Fruit fly (Drosophila melanogaster) whole organism, embryonic: ENCODE measurements around the gene CG3909.

Experiments
- CG10209 ChIP-seq: fragments of 200-800 bp; sonication (Bioruptor generic); optimal IDR thresholded peaks from 3 replicates; lab custom pipeline; 2017; ENCODE audit warnings: missing biosample characterization, mild to moderate bottlenecking, missing genetic modification characterization, missing genetic modification reagents
- CG10267 ChIP-seq: fragments of 200-800 bp; sonication (Bioruptor generic); optimal IDR thresholded peaks from 2 replicates; lab custom pipeline; 2018; ENCODE audit warnings: missing biosample characterization, mild to moderate bottlenecking, missing genetic modification characterization, moderate library complexity
- CG10321 ChIP-seq: fragments of 200-800 bp; sonication (Bioruptor generic); IDR thresholded peaks from 2 replicates; pipeline ENCODE4 v1.3.6; 2022; ENCODE audit warnings: missing biosample characterization, missing genetic modification characterization
- CG12155 ChIP-seq: fragments of 200-800 bp; sonication (Bioruptor generic); optimal IDR thresholded peaks from 3 replicates; lab custom pipeline; 2016; ENCODE audit warnings: missing biosample characterization, missing genetic modification characterization
- CG12659 ChIP-seq: fragments of 200-800 bp; sonication (Bioruptor generic); optimal IDR thresholded peaks from 3 replicates; lab custom pipeline; 2017; ENCODE audit warnings: mild to moderate bottlenecking, missing biosample characterization, missing genetic modification reagents, missing genetic modification characterization
- CG13123 ChIP-seq: fragments of 200-800 bp; sonication (Bioruptor generic); optimal IDR thresholded peaks from 2 replicates; lab custom pipeline; 2016; ENCODE audit warnings: missing biosample characterization, missing genetic modification characterization
- CG14860 ChIP-seq: fragments of 200-800 bp; sonication (Bioruptor generic); IDR thresholded peaks from 3 replicates; pipeline ENCODE4 v1.3.6; 2022; ENCODE audit warnings: missing biosample characterization, missing genetic modification characterization; ENCODE audit not compliant: partially characterized antibody
- CG15479 ChIP-seq: fragments of 200-800 bp; sonication (Bioruptor generic); optimal IDR thresholded peaks from 3 replicates; lab custom pipeline; 2019; ENCODE audit warnings: missing biosample characterization, mild to moderate bottlenecking, missing genetic modification characterization, moderate library complexity
- CG15696 ChIP-seq: fragments of 200-800 bp; sonication (Bioruptor generic); optimal IDR thresholded peaks from 2 replicates; lab custom pipeline; 2019; ENCODE audit warnings: missing biosample characterization, mild to moderate bottlenecking, missing genetic modification characterization, moderate library complexity
- CG17359 ChIP-seq: fragments of 200-800 bp; sonication (Bioruptor generic); optimal IDR thresholded peaks from 3 replicates; lab custom pipeline; 2018; ENCODE audit warnings: missing biosample characterization, mild to moderate bottlenecking, missing genetic modification characterization, moderate library complexity
- CG18262 ChIP-seq: fragments of 200-800 bp; optimal IDR thresholded peaks from 3 replicates; lab custom pipeline; 2019; ENCODE audit warnings: missing biosample characterization, mild to moderate bottlenecking, missing genetic modification characterization, moderate library complexity
- CG32767 ChIP-seq: fragments of 200-800 bp; sonication (Bioruptor generic); IDR thresholded peaks from 2 replicates; pipeline ENCODE4 v1.3.6; 2022; ENCODE audit warnings: missing biosample characterization, missing genetic modification characterization
- CG3407 ChIP-seq: fragments of 200-800 bp; sonication (Bioruptor generic); optimal IDR thresholded peaks from 2 replicates; lab custom pipeline; 2018; ENCODE audit warnings: missing biosample characterization, mild to moderate bottlenecking, missing genetic modification characterization
- CG43689 ChIP-seq: fragments of 200-800 bp; sonication (Bioruptor generic); IDR thresholded peaks from 2 replicates; pipeline ENCODE4 v1.3.6; 2022; ENCODE audit warnings: missing biosample characterization, missing genetic modification characterization
- CG7987 ChIP-seq: fragments of 200-800 bp; sonication (Bioruptor generic); optimal IDR thresholded peaks from 2 replicates; lab custom pipeline; 2018; ENCODE audit warnings: missing biosample characterization, mild to moderate bottlenecking, missing genetic modification characterization, moderate library complexity
- CG8281 ChIP-seq: fragments of 200-800 bp; sonication (Bioruptor generic); optimal IDR thresholded peaks from 2 replicates; lab custom pipeline; 2018; ENCODE audit warnings: missing biosample characterization, mild to moderate bottlenecking, missing genetic modification characterization, moderate library complexity
- CG9215 ChIP-seq: fragments of 200-800 bp; sonication (Bioruptor generic); IDR thresholded peaks from 2 replicates; pipeline ENCODE4 v1.3.6; 2022; ENCODE audit warnings: missing biosample characterization, missing genetic modification characterization
- CG9727 ChIP-seq: fragments of 200-800 bp; sonication (Bioruptor generic); optimal IDR thresholded peaks from 3 replicates; lab custom pipeline; 2017; ENCODE audit warnings: missing biosample characterization, mild to moderate bottlenecking, missing genetic modification characterization
- CG9932 ChIP-seq: fragments of 200-800 bp; sonication (Bioruptor generic); IDR thresholded peaks from 2 replicates; pipeline ENCODE4 v1.3.6; 2022; ENCODE audit warnings: missing biosample characterization, missing genetic modification characterization
- CoRest ChIP-seq: fragments of 200-800 bp; sonication (Bioruptor generic); optimal IDR thresholded peaks from 3 replicates; lab custom pipeline; 2018; ENCODE audit warnings: missing biosample characterization, mild to moderate bottlenecking, missing genetic modification characterization, moderate library complexity
- Dek ChIP-seq: fragments of 200-800 bp; sonication (Bioruptor generic); optimal IDR thresholded peaks from 3 replicates; lab custom pipeline; 2019; ENCODE audit warnings: missing biosample characterization, mild to moderate bottlenecking, missing genetic modification characterization, moderate library complexity
- Doc3 ChIP-seq: fragments of 200-800 bp; sonication (Bioruptor generic); IDR thresholded peaks from 3 replicates; pipeline ENCODE4 v1.3.6; 2022; ENCODE audit warnings: missing biosample characterization, missing genetic modification characterization; ENCODE audit not compliant: partially characterized antibody
- Elba2 ChIP-seq: fragments of 200-800 bp; sonication (Bioruptor generic); optimal IDR thresholded peaks from 3 replicates; lab custom pipeline; 2016; ENCODE audit warnings: missing biosample characterization, missing genetic modification characterization
- Fer2 ChIP-seq: fragments of 200-800 bp; sonication (Bioruptor generic); optimal IDR thresholded peaks from 2 replicates; lab custom pipeline; 2018; ENCODE audit warnings: missing biosample characterization, mild to moderate bottlenecking, missing genetic modification characterization, moderate library complexity
- Oli ChIP-seq: fragments of 200-800 bp; sonication (Bioruptor generic); optimal IDR thresholded peaks from 2 replicates; lab custom pipeline; 2018; ENCODE audit warnings: missing biosample characterization, mild to moderate bottlenecking, missing genetic modification characterization, moderate library complexity
- ap ChIP-seq: fragments of 200-800 bp; sonication (Bioruptor generic); IDR thresholded peaks from 2 replicates; pipeline ENCODE4 v1.3.6; 2022; ENCODE audit warnings: missing biosample characterization, missing genetic modification characterization
- az2 ChIP-seq: fragments of 200-800 bp; sonication (Bioruptor generic); optimal IDR thresholded peaks from 3 replicates; lab custom pipeline; 2016; ENCODE audit warnings: missing biosample characterization, missing genetic modification characterization
- bowl ChIP-seq: fragments of 200-800 bp; sonication (Bioruptor generic); IDR thresholded peaks from 2 replicates; pipeline ENCODE4 v1.3.6; 2022; ENCODE audit warnings: missing biosample characterization, missing genetic modification characterization
- chinmo ChIP-seq: fragments of 200-800 bp; sonication (Bioruptor generic); IDR thresholded peaks from 4 replicates; pipeline ENCODE4 v1.3.6; 2022; ENCODE audit warnings: missing biosample characterization, missing genetic modification characterization; ENCODE audit not compliant: partially characterized antibody
- ci ChIP-seq: fragments of 200-800 bp; sonication (Bioruptor generic); IDR thresholded peaks from 3 replicates; pipeline ENCODE4 v1.3.6; 2022; ENCODE audit warnings: missing biosample characterization, missing genetic modification characterization
- corto ChIP-seq: fragments of 200-800 bp; sonication (Bioruptor generic); optimal IDR thresholded peaks from 2 replicates; lab custom pipeline; 2016; ENCODE audit warnings: missing biosample characterization, mild to moderate bottlenecking, missing genetic modification characterization, moderate library complexity
- dmrt99B ChIP-seq: fragments of 200-800 bp; sonication (Bioruptor generic); optimal IDR thresholded peaks from 2 replicates; lab custom pipeline; 2018; ENCODE audit warnings: missing biosample characterization, mild to moderate bottlenecking, missing genetic modification characterization, moderate library complexity
- dysf ChIP-seq: fragments of 200-800 bp; sonication (Bioruptor generic); IDR thresholded peaks from 3 replicates; pipeline ENCODE4 v1.3.6; 2022; ENCODE audit warnings: missing biosample characterization, missing genetic modification characterization
- fd3F ChIP-seq: fragments of 200-800 bp; sonication (Bioruptor generic); optimal IDR thresholded peaks from 2 replicates; lab custom pipeline; 2018; ENCODE audit warnings: missing biosample characterization, mild to moderate bottlenecking, missing genetic modification characterization, moderate library complexity
- gce ChIP-seq: fragments of 200-800 bp; sonication (Bioruptor generic); IDR thresholded peaks from 3 replicates; pipeline ENCODE4 v1.3.6; 2022; ENCODE audit warnings: missing biosample characterization, missing genetic modification characterization
- gsb ChIP-seq: fragments of 200-800 bp; sonication (Bioruptor generic); IDR thresholded peaks from 2 replicates; pipeline ENCODE4 v1.3.6; 2022; ENCODE audit warnings: missing biosample characterization, missing genetic modification characterization
- gt ChIP-seq: fragments of 200-800 bp; sonication (Bioruptor generic); IDR thresholded peaks from 2 replicates; pipeline ENCODE4 v1.3.6; 2022; ENCODE audit warnings: missing biosample characterization, missing genetic modification characterization
- ind ChIP-seq: fragments of 200-800 bp; sonication (Bioruptor generic); optimal IDR thresholded peaks from 3 replicates; lab custom pipeline; 2016; ENCODE audit warnings: missing biosample characterization, missing genetic modification characterization
- jing ChIP-seq: fragments of 200-800 bp; sonication (Bioruptor generic); optimal IDR thresholded peaks from 2 replicates; lab custom pipeline; 2018; ENCODE audit warnings: missing biosample characterization, mild to moderate bottlenecking, missing genetic modification characterization
- lov ChIP-seq, 2 experiments: fragments of 200-800 bp in 1 of 2; fragments of >200 bp in 1 of 2; sonication (Bioruptor generic) in 1 of 2; IDR thresholded peaks in 1 of 2; optimal IDR thresholded peaks in 1 of 2; 2 replicates in 1 of 2; 3 replicates in 1 of 2; pipeline versions ENCODE4 v1.3.6 to Lab custom; 2017 to 2022; ENCODE audit warnings: missing biosample characterization in 1 of 2, missing genetic modification characterization in 1 of 2
- maf-S ChIP-seq: fragments of 200-800 bp; sonication (Bioruptor generic); optimal IDR thresholded peaks from 2 replicates; lab custom pipeline; 2016; ENCODE audit warnings: missing biosample characterization, missing genetic modification characterization
- pita ChIP-seq: fragments of 200-800 bp; sonication (Bioruptor generic); optimal IDR thresholded peaks from 2 replicates; lab custom pipeline; 2017; ENCODE audit warnings: missing biosample characterization, mild to moderate bottlenecking, missing genetic modification characterization
- row ChIP-seq: fragments of 200-800 bp; sonication (Bioruptor generic); IDR thresholded peaks from 3 replicates; pipeline ENCODE4 v1.3.6; 2022; ENCODE audit warnings: missing biosample characterization, missing genetic modification characterization
- scrt ChIP-seq: fragments of 200-800 bp; sonication (Bioruptor generic); optimal IDR thresholded peaks from 2 replicates; lab custom pipeline; 2018; ENCODE audit warnings: missing biosample characterization, mild to moderate bottlenecking, missing genetic modification characterization, moderate library complexity
- slou ChIP-seq: fragments of 200-800 bp; sonication (Bioruptor generic); optimal IDR thresholded peaks from 3 replicates; lab custom pipeline; 2016; ENCODE audit warnings: missing biosample characterization, missing genetic modification characterization
- vnd ChIP-seq: fragments of 200-800 bp; sonication (Bioruptor generic); IDR thresholded peaks from 3 replicates; pipeline ENCODE4 v1.3.6; 2022; ENCODE audit warnings: missing biosample characterization, missing genetic modification characterization; ENCODE audit not compliant: partially characterized antibody
- wek ChIP-seq: fragments of 200-800 bp; sonication (Bioruptor generic); optimal IDR thresholded peaks from 3 replicates; lab custom pipeline; 2018; ENCODE audit warnings: missing biosample characterization, mild to moderate bottlenecking, missing genetic modification characterization, moderate library complexity
- wor ChIP-seq: fragments of 200-800 bp; sonication (Bioruptor generic); IDR thresholded peaks from 2 replicates; pipeline ENCODE4 v1.3.6; 2022; ENCODE audit warnings: missing biosample characterization, missing genetic modification characterization

The CG3909 gene

dm6 chr3R:10042664-10043372 lies at the start of gene CG3909, which contains the start of gene Mical (continued):
- TF ChIP-seq gce (GFP tag; lab: Robert Waterston, UW), result peak; percentile 80
- peak; percentile 83 for TF ChIP-seq Fer2 (tag; lab: Kevin White, UChicago)
- TF ChIP-seq ind (GFP tag; lab: Kevin White, UChicago), result peak; percentile 86
- TF ChIP-seq Elba2 (GFP tag; lab: Kevin White, UChicago), result no peak
- TF ChIP-seq Oli (tag; lab: Kevin White, UChicago), result peak; percentile 74
- TF ChIP-seq CG13123 (GFP tag; lab: Kevin White, UChicago), result peak; percentile 75
- TF ChIP-seq CG10267, result peak; percentile 95
- TF ChIP-seq CG18262 (tag; lab: Kevin White, UChicago), result peak; percentile 91
- TF ChIP-seq CG15696 (tag; lab: Kevin White, UChicago), result peak; percentile 80
- TF ChIP-seq wor, result peak; percentile 60; the same call in 1 of the 2 replicates
- peak; percentile 76 for TF ChIP-seq CG10209
- peak; percentile 96 for TF ChIP-seq CG9932 (GFP tag; lab: Robert Waterston, UW)
- TF ChIP-seq Dek (tag; lab: Kevin White, UChicago), result peak; percentile 89
- TF ChIP-seq Doc3 (GFP tag; lab: Robert Waterston, UW), result no peak
- peak; percentile 93 for TF ChIP-seq CoRest (tag; lab: Kevin White, UChicago)
- TF ChIP-seq row (GFP tag; lab: Robert Waterston, UW), result peak; percentile 87
- peak; percentile 47 for TF ChIP-seq corto (GFP tag; lab: Kevin White, UChicago)
- TF ChIP-seq CG7987 (GFP tag; lab: Kevin White, UChicago), result no peak
- peak; percentile 52 for TF ChIP-seq CG3407 (GFP tag; lab: Kevin White, UChicago)
- TF ChIP-seq CG43689 (GFP tag; lab: Robert Waterston, UW), result peak; percentile 84
- TF ChIP-seq CG9727 (GFP tag; lab: Kevin White, UChicago), result peak; percentile 77
- TF ChIP-seq jing (GFP tag; lab: Kevin White, UChicago), result no peak
- TF ChIP-seq CG12659 (GFP tag; lab: Kevin White, UChicago), result peak; percentile 93
- TF ChIP-seq CG15479 (GFP tag; lab: Kevin White, UChicago), result no peak
- no peak for TF ChIP-seq pita (GFP tag; lab: Kevin White, UChicago)
- peak; percentile 58 for TF ChIP-seq slou (GFP tag; lab: Kevin White, UChicago)
- TF ChIP-seq fd3F (GFP tag; lab: Kevin White, UChicago), result peak; percentile 82
- TF ChIP-seq dysf (GFP tag; lab: Robert Waterston, UW), result peak; percentile 90
- peak; percentile 43; the same call in 1 of the 2 replicates for TF ChIP-seq CG10321
- peak; percentile 88 for TF ChIP-seq CG17359 (tag; lab: Kevin White, UChicago)
- TF ChIP-seq CG8281, result peak; percentile 41
- peak; percentile 85 for TF ChIP-seq ap (GFP tag; lab: Robert Waterston, UW)
- TF ChIP-seq dmrt99B (tag; lab: Kevin White, UChicago), result peak; percentile 88
- peak; percentile 35 for TF ChIP-seq scrt (GFP tag; lab: Kevin White, UChicago)
- TF ChIP-seq maf-S, result peak; percentile 47
- TF ChIP-seq CG9215 (GFP tag; lab: Robert Waterston, UW), result peak; percentile 84
- TF ChIP-seq bowl (GFP tag; lab: Robert Waterston, UW), result peak; percentile 56; the same call in 1 of the 2 replicates
- peak; percentile 72; the same call in 1 of the 4 replicates for TF ChIP-seq chinmo
- peak; percentile 86 for TF ChIP-seq az2
- peak; percentile 38; the same call in 1 of the 3 replicates for TF ChIP-seq vnd (GFP tag; lab: Robert Waterston, UW)
- peak; percentile 61 for TF ChIP-seq gt (GFP tag; lab: Robert Waterston, UW)
- no peak for TF ChIP-seq wek (GFP tag; lab: Kevin White, UChicago)
- TF ChIP-seq ci (GFP tag; lab: Robert Waterston, UW), result peak; percentile 70
- peak; percentile 41; the same call in 2 of the 3 replicates for TF ChIP-seq CG14860 (GFP tag; lab: Robert Waterston, UW)
- TF ChIP-seq CG12155 (GFP tag; lab: Kevin White, UChicago), result peak; percentile 81
- peak; percentile 76 for TF ChIP-seq gsb
- TF ChIP-seq CG32767, result peak; percentile 76; the same call in 1 of the 2 replicates
- no peak for TF ChIP-seq lov (optimal IDR thresholded peaks at IDR 0.05; lab: Kevin White, UChicago)
- TF ChIP-seq lov (GFP tag; IDR thresholded peaks at IDR 0.05; lab: Robert Waterston, UW), result peak; percentile 72; the same call in 1 of the 3 replicates
